Worm (Caenorhabditis elegans) whole organism, young adult: ENCODE results near the gene W09G12.8.

Experiments
- B0019.2 ChIP-seq: fragments of 200-800 bp; sonication (Bioruptor generic); conservative IDR thresholded peaks from 2 replicates; pipeline ENCODE4 v1.3.6; 2022; ENCODE audit warnings: missing genetic modification reagents, missing genetic modification characterization, missing compliant biosample characterization
- B0261.1 ChIP-seq: sonication (generic microtip); optimal IDR thresholded peaks from 2 replicates; lab custom pipeline; 2016; ENCODE audit warnings: mild to moderate bottlenecking, missing genetic modification characterization, moderate library complexity, missing compliant biosample characterization
- B0336.3 ChIP-seq: fragments of 200-800 bp; sonication (Bioruptor generic); IDR thresholded peaks from 2 replicates; pipeline ENCODE4 v1.3.6; 2022; ENCODE audit warnings: missing genetic modification characterization, missing compliant biosample characterization
- F22D6.2 ChIP-seq: sonication (generic microtip); optimal IDR thresholded peaks from 2 replicates; lab custom pipeline; 2016; ENCODE audit warnings: mild to moderate bottlenecking, missing genetic modification characterization, missing compliant biosample characterization
- F33H1.4 ChIP-seq: fragments of 200-800 bp; sonication (Bioruptor generic); IDR thresholded peaks from 2 replicates; pipeline ENCODE4 v1.3.6; 2022; ENCODE audit warnings: missing genetic modification reagents, missing genetic modification characterization, missing compliant biosample characterization
- K12H6.12 ChIP-seq: fragments of 200-800 bp; sonication (Bioruptor generic); optimal IDR thresholded peaks from 2 replicates; lab custom pipeline; 2018; ENCODE audit warnings: mild to moderate bottlenecking, missing genetic modification characterization, missing compliant biosample characterization
- T26A5.8 ChIP-seq: sonication (generic microtip); optimal IDR thresholded peaks from 2 replicates; lab custom pipeline; 2016; ENCODE audit warnings: missing genetic modification characterization, missing compliant biosample characterization
- akir-1 ChIP-seq: fragments of 200-800 bp; sonication (Bioruptor generic); optimal IDR thresholded peaks from 2 replicates; lab custom pipeline; 2018; ENCODE audit warnings: mild to moderate bottlenecking, missing genetic modification characterization, moderate library complexity, missing compliant biosample characterization
- athp-1 ChIP-seq: sonication (generic microtip); optimal IDR thresholded peaks from 2 replicates; lab custom pipeline; 2017; ENCODE audit warnings: mild to moderate bottlenecking, missing genetic modification characterization, missing compliant biosample characterization
- attf-3 ChIP-seq: fragments of 200-800 bp; sonication (Bioruptor generic); conservative IDR thresholded peaks from 2 replicates; pipeline ENCODE4 v1.3.6; 2022; ENCODE audit warnings: missing genetic modification reagents, missing genetic modification characterization, missing compliant biosample characterization
- attf-5 ChIP-seq: fragments of 200-800 bp; sonication (Bioruptor generic); optimal IDR thresholded peaks from 2 replicates; lab custom pipeline; 2018; ENCODE audit warnings: mild to moderate bottlenecking, missing genetic modification characterization, missing compliant biosample characterization
- ccch-3 ChIP-seq: fragments of 200-800 bp; sonication (Bioruptor generic); optimal IDR thresholded peaks from 2 replicates; lab custom pipeline; 2018; ENCODE audit warnings: mild to moderate bottlenecking, missing genetic modification characterization, missing compliant biosample characterization
- ceh-100 ChIP-seq: fragments of 200-800 bp; sonication (Bioruptor generic); IDR thresholded peaks from 2 replicates; pipeline ENCODE4 v1.3.6; 2022; ENCODE audit warnings: missing genetic modification reagents, missing genetic modification characterization, missing compliant biosample characterization
- ceh-79 ChIP-seq: sonication (generic microtip); optimal IDR thresholded peaks from 2 replicates; lab custom pipeline; 2017; ENCODE audit warnings: mild to moderate bottlenecking, missing genetic modification characterization, missing compliant biosample characterization
- dox-1 ChIP-seq: fragments of 200-800 bp; sonication (Bioruptor generic); IDR thresholded peaks from 2 replicates; pipeline ENCODE4 v1.3.6; 2022; ENCODE audit warnings: missing genetic modification reagents, missing genetic modification characterization, missing compliant biosample characterization
- dpl-1 ChIP-seq: fragments of 150-350 bp; optimal IDR thresholded peaks from 2 replicates; lab custom pipeline; 2014; ENCODE audit warnings: missing biosample characterization, missing genetic modification reagents, missing genetic modification characterization
- egl-44 ChIP-seq: fragments of 200-800 bp; sonication (Bioruptor generic); IDR thresholded peaks from 2 replicates; pipeline ENCODE4 v1.3.6; 2022; ENCODE audit warnings: missing genetic modification reagents, missing genetic modification characterization, missing compliant biosample characterization
- gei-17 ChIP-seq: fragments of 200-800 bp; sonication (Bioruptor generic); optimal IDR thresholded peaks from 2 replicates; lab custom pipeline; 2018; ENCODE audit warnings: mild to moderate bottlenecking, missing genetic modification characterization, missing compliant biosample characterization
- hlh-26 ChIP-seq: fragments of 200-800 bp; sonication (Bioruptor generic); conservative IDR thresholded peaks from 2 replicates; pipeline ENCODE4 v1.3.6; 2022; ENCODE audit warnings: missing genetic modification reagents, missing genetic modification characterization, missing compliant biosample characterization
- hmg-1.2 ChIP-seq: fragments of 200-800 bp; sonication (Bioruptor generic); IDR thresholded peaks from 2 replicates; pipeline ENCODE4 v1.3.6; 2022; ENCODE audit warnings: missing genetic modification reagents, missing genetic modification characterization, missing compliant biosample characterization
- lag-1 ChIP-seq: fragments of 200-800 bp; sonication (Bioruptor generic); IDR thresholded peaks from 2 replicates; pipeline ENCODE4 v1.3.6; 2022; ENCODE audit warnings: missing genetic modification reagents, missing genetic modification characterization, missing compliant biosample characterization
- let-526 ChIP-seq: fragments of 200-800 bp; sonication (Bioruptor generic); IDR thresholded peaks from 2 replicates; pipeline ENCODE4 v1.3.6; 2022; ENCODE audit warnings: missing genetic modification reagents, missing genetic modification characterization, missing compliant biosample characterization
- let-607 ChIP-seq, 2 experiments: fragments of 200-800 bp in 1 of 2; sonication (Bioruptor generic) in 1 of 2; sonication (generic microtip) in 1 of 2; optimal IDR thresholded peaks; 2 replicates each; lab custom pipeline; 2016 to 2018; ENCODE audit warnings: mild to moderate bottlenecking in 2 of 2, missing compliant biosample characterization in 2 of 2, missing genetic modification characterization in 2 of 2, moderate library complexity in 2 of 2, missing genotype in 1 of 2
- lin-35 ChIP-seq, 3 experiments: fragments of 150-350 bp in 2 of 3; sonication (generic microtip) in 1 of 3; optimal IDR thresholded peaks; 2 replicates each; lab custom pipeline; 2014 to 2018; ENCODE audit warnings: missing biosample characterization in 3 of 3, missing genetic modification characterization in 3 of 3, missing genetic modification reagents in 3 of 3
- madf-10 ChIP-seq: sonication (generic microtip); optimal IDR thresholded peaks from 2 replicates; lab custom pipeline; 2016; ENCODE audit warnings: mild to moderate bottlenecking, missing genetic modification characterization, missing compliant biosample characterization
- mcd-1 ChIP-seq: fragments of 200-800 bp; sonication (Bioruptor generic); IDR thresholded peaks from 2 replicates; pipeline ENCODE4 v1.3.6; 2022; ENCODE audit warnings: missing genetic modification reagents, missing genetic modification characterization, missing compliant biosample characterization
- mel-28 ChIP-seq: sonication (generic microtip); optimal IDR thresholded peaks from 2 replicates; lab custom pipeline; 2016; ENCODE audit warnings: borderline replicate concordance, mild to moderate bottlenecking, missing genetic modification characterization, missing compliant biosample characterization
- nhr-179 ChIP-seq: sonication (generic microtip); optimal IDR thresholded peaks from 2 replicates; lab custom pipeline; 2016; ENCODE audit warnings: mild to moderate bottlenecking, missing genetic modification characterization, missing compliant biosample characterization
- nhr-80 ChIP-seq: sonication (generic microtip); optimal IDR thresholded peaks from 2 replicates; lab custom pipeline; 2016; ENCODE audit warnings: missing genetic modification characterization, missing compliant biosample characterization
- nhr-90 ChIP-seq: sonication (generic microtip); optimal IDR thresholded peaks from 2 replicates; lab custom pipeline; 2016; ENCODE audit warnings: missing genotype, mild to moderate bottlenecking, missing genetic modification characterization, missing compliant biosample characterization
- rec-8 ChIP-seq, 2 experiments: sonication (generic microtip); optimal IDR thresholded peaks; 2 replicates each; lab custom pipeline; 2016; ENCODE audit warnings: mild to moderate bottlenecking in 2 of 2, missing genetic modification characterization in 2 of 2, missing genetic modification reagents in 2 of 2, missing genotype in 2 of 2, missing biosample characterization in 1 of 2, missing compliant biosample characterization in 1 of 2, moderate library complexity in 1 of 2
- sea-2 ChIP-seq: fragments of 200-800 bp; sonication (Bioruptor generic); IDR thresholded peaks from 2 replicates; pipeline ENCODE4 v1.3.6; 2022; ENCODE audit warnings: missing genetic modification characterization, missing compliant biosample characterization
- somi-1 ChIP-seq: fragments of 200-800 bp; sonication (Bioruptor generic); optimal IDR thresholded peaks from 2 replicates; lab custom pipeline; 2018; ENCODE audit warnings: mild to moderate bottlenecking, missing genetic modification characterization, missing compliant biosample characterization
- tlf-1 ChIP-seq: fragments of 200-800 bp; sonication (Bioruptor generic); optimal IDR thresholded peaks from 2 replicates; lab custom pipeline; 2018; ENCODE audit warnings: mild to moderate bottlenecking, missing genetic modification characterization, missing compliant biosample characterization
- unc-130 ChIP-seq: sonication (generic microtip); optimal IDR thresholded peaks from 2 replicates; lab custom pipeline; 2016; ENCODE audit warnings: missing genetic modification reagents, missing genetic modification characterization, missing compliant biosample characterization

The W09G12.8 gene

DNA sequence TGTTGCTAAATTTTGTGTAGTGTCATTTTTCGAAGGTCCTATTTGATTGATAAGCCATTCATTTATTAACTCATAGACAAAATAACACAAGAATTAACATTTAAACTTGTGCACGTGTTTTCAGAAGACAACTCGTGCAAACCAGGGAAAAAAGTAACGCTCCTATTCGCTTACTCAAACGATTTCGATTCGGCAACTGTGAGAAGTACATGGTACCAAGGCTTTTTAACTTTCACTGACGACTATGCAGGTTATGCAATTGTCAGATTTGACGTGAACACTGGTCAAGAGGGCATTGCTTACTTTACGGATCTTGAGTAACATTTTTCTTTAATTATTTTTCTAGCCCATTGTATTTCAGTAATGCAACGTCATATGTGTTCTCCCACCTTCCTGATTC is 35.9 kb downstream of the W09G12.8 start:
- TF ChIP-seq ccch-3 (GFP tag; lab: Kevin White, UChicago) (no peak), dpl-1 (GFP tag; lab: Kevin White, UChicago) (no peak), egl-44 (GFP tag; lab: Robert Waterston, UW) (no peak), nhr-179 (no peak), athp-1 (tag; lab: Kevin White, UChicago) (no peak), K12H6.12 (tag; lab: Kevin White, UChicago) (no peak), akir-1 (GFP tag; lab: Kevin White, UChicago) (no peak), F22D6.2 (tag; lab: Kevin White, UChicago) (no peak), B0019.2 (GFP tag; lab: Robert Waterston, UW) (no peak), let-526 (GFP tag; lab: Robert Waterston, UW) (no peak), let-607 (tag; optimal IDR thresholded peaks at IDR 0.05; lab: Kevin White, UChicago) (no peak), B0336.3 (GFP tag; lab: Robert Waterston, UW) (no peak), lin-35 (GFP tag; optimal IDR thresholded peaks at IDR 0.05; lab: Kevin White, UChicago) (no peak)
- TF ChIP-seq, all 124 proteins: peak for 0

DNA sequence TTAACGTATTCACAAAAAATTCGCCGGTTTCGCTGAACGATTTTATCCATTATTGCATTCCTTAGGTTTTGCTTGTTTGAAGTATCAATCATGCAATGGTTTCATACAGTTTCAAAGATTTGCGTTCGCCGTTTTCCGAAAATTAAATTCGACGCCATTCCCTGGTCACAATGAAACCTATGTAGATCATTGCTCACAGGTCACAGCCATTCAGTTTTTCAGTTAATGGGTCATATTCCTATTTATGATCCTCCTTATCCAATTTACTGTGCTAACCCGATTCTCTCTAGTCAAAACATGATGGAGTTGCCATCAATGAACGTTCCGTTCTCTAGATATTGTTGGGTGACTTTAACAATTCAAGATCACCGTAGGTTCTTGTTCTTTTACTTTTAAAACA is 38.9 kb downstream of the W09G12.8 start, which contains the start of gene F38A1.13:
Gene F38A1.13, plus strand, starts transcription at position 301 of the 400 bp plus-strand sequence.
- TF ChIP-seq hlh-26 (GFP tag; lab: Robert Waterston, UW) (no peak), lag-1 (no peak), ceh-100 (GFP tag; lab: Robert Waterston, UW) (no peak), B0261.1 (tag; lab: Kevin White, UChicago) (no peak), sea-2 (no peak), F33H1.4 (no peak), madf-10 (no peak), T26A5.8 (tag; lab: Kevin White, UChicago) (no peak), gei-17 (GFP tag; lab: Kevin White, UChicago) (no peak)

DNA sequence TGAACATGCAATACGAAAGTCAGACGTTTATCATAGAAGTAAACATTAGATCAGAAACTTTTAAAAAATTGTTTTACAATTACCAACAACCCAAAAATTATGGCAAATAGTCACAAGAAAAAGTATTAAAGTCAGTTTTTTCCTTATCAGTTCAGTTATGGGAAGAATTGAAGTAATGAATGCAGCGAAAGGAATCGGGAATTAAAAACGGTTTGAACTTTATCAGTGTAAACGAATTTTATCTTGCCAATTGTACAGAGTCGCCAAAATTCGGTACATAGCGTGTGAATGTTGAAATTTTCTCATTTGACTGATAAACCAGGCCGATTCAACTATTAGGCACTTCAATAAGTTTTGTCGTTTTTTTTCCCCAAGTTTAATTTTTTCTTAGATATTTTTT is 40.2 kb downstream of the W09G12.8 start:
- TF ChIP-seq nhr-90 (tag; lab: Kevin White, UChicago), result no peak
- peak; percentile 82 for TF ChIP-seq nhr-80 (tag; lab: Kevin White, UChicago)

DNA sequence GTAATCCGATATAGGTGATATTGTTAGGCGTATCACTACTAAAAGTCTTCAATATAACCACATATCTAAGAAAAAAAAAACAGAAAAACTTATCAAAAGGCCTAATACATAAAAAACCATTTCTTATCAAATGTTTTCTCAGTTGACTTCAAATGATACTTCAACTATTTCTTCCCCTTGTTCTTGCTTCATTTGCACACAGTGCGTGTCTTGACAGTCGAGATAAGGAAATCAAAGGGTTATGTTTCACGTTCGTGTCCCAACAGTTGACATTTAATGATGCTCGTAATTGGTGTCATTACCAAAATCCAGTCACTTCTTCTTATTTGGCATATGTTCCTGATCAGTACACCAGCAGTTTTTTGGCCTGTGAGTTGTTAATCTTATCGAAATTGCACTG is 40.7 kb downstream of the W09G12.8 start, which contains the start of gene clec-170:
Gene clec-170, plus strand, starts transcription at position 143 of the 400 bp plus-strand sequence.
- TF ChIP-seq mel-28 (tag; lab: Kevin White, UChicago) (no peak), mcd-1 (GFP tag; lab: Robert Waterston, UW) (no peak), nhr-90 (tag; lab: Kevin White, UChicago) (no peak), attf-3 (GFP tag; lab: Robert Waterston, UW) (no peak), attf-5 (no peak), dox-1 (GFP tag; lab: Robert Waterston, UW) (no peak), tlf-1 (GFP tag; lab: Kevin White, UChicago) (no peak), F22D6.2 (tag; lab: Kevin White, UChicago) (no peak), somi-1 (GFP tag; lab: Kevin White, UChicago) (no peak), unc-130 (GFP tag; lab: Kevin White, UChicago) (no peak), ceh-79 (tag; lab: Kevin White, UChicago) (no peak), rec-8 (tag; optimal IDR thresholded peaks at IDR 0.05; lab: Kevin White, UChicago) (no peak), hmg-1.2 (GFP tag; lab: Robert Waterston, UW) (no peak)
